Fruit fly (Drosophila melanogaster) whole organism, embryonic: ENCODE measurements around the gene Ada1-1.

Source experiments
- Atf6 ChIP-seq: fragments of 200-800 bp; sonication (Bioruptor generic); IDR thresholded peaks from 2 replicates; pipeline ENCODE4 v1.3.6; 2022; ENCODE audit warnings: missing biosample characterization, missing genetic modification characterization
- CG10462 ChIP-seq: fragments of 200-800 bp; sonication (Bioruptor generic); optimal IDR thresholded peaks from 2 replicates; lab custom pipeline; 2016; ENCODE audit warnings: missing biosample characterization, missing genetic modification characterization
- CG12391 ChIP-seq: fragments of 200-800 bp; sonication (Bioruptor generic); optimal IDR thresholded peaks from 3 replicates; lab custom pipeline; 2018; ENCODE audit warnings: missing biosample characterization, mild to moderate bottlenecking, missing genetic modification characterization, moderate library complexity
- CG17186 ChIP-seq: fragments of 200-800 bp; sonication (Bioruptor generic); optimal IDR thresholded peaks from 3 replicates; lab custom pipeline; 2017; ENCODE audit warnings: missing biosample characterization, missing genetic modification reagents, missing genetic modification characterization
- CG17385 ChIP-seq: fragments of 200-800 bp; sonication (Bioruptor generic); optimal IDR thresholded peaks from 3 replicates; lab custom pipeline; 2018; ENCODE audit warnings: missing biosample characterization, mild to moderate bottlenecking, missing genetic modification characterization
- CG17568 ChIP-seq: fragments of 200-800 bp; sonication (Bioruptor generic); optimal IDR thresholded peaks from 2 replicates; lab custom pipeline; 2018; ENCODE audit warnings: missing biosample characterization, mild to moderate bottlenecking, missing genetic modification characterization, moderate library complexity
- CG1792 ChIP-seq: fragments of 200-800 bp; sonication (Bioruptor generic); optimal IDR thresholded peaks from 2 replicates; lab custom pipeline; 2016; ENCODE audit warnings: missing biosample characterization, missing genetic modification characterization
- CG18011 ChIP-seq: fragments of 200-800 bp; sonication (Bioruptor generic); optimal IDR thresholded peaks from 2 replicates; lab custom pipeline; 2017; ENCODE audit warnings: missing biosample characterization, missing genetic modification characterization, mild to moderate bottlenecking, moderate library complexity, missing genotype
- CG2120 ChIP-seq: fragments of 200-800 bp; sonication (Bioruptor generic); optimal IDR thresholded peaks from 3 replicates; lab custom pipeline; 2016; ENCODE audit warnings: missing biosample characterization, missing genetic modification characterization
- CG30431 ChIP-seq: fragments of 200-800 bp; sonication (Bioruptor generic); optimal IDR thresholded peaks from 2 replicates; lab custom pipeline; 2017; ENCODE audit warnings: missing biosample characterization, missing genetic modification characterization
- CG31224 ChIP-seq: fragments of 200-800 bp; sonication (Bioruptor generic); IDR thresholded peaks from 2 replicates; pipeline ENCODE4 v1.3.6; 2022; ENCODE audit warnings: missing biosample characterization, missing genetic modification characterization
- CG31388 ChIP-seq: fragments of 200-800 bp; sonication (Bioruptor generic); optimal IDR thresholded peaks from 2 replicates; lab custom pipeline; 2016; ENCODE audit warnings: missing biosample characterization, missing genetic modification characterization
- CG34376 ChIP-seq: fragments of 200-800 bp; sonication (Bioruptor generic); optimal IDR thresholded peaks from 2 replicates; lab custom pipeline; 2018; ENCODE audit warnings: missing biosample characterization, mild to moderate bottlenecking, missing genetic modification characterization
- CG4328 ChIP-seq: fragments of 200-800 bp; sonication (Bioruptor generic); optimal IDR thresholded peaks from 3 replicates; lab custom pipeline; 2017; ENCODE audit warnings: missing biosample characterization, missing genetic modification reagents, missing genetic modification characterization
- CG4617 ChIP-seq: fragments of 200-800 bp; sonication (Bioruptor generic); optimal IDR thresholded peaks from 3 replicates; lab custom pipeline; 2016; ENCODE audit warnings: missing biosample characterization, missing genetic modification characterization, borderline replicate concordance
- CG4854 ChIP-seq: fragments of 200-800 bp; sonication (Bioruptor generic); optimal IDR thresholded peaks from 2 replicates; lab custom pipeline; 2016; ENCODE audit warnings: missing biosample characterization, missing genetic modification characterization, inconsistent platforms
- CG5180 ChIP-seq: fragments of 200-800 bp; sonication (Bioruptor generic); optimal IDR thresholded peaks from 3 replicates; lab custom pipeline; 2017; ENCODE audit warnings: missing biosample characterization, missing genetic modification characterization, mild to moderate bottlenecking, moderate library complexity, missing genetic modification reagents
- CG6654 ChIP-seq: fragments of 200-800 bp; sonication (Bioruptor generic); optimal IDR thresholded peaks from 2 replicates; lab custom pipeline; 2017; ENCODE audit warnings: missing biosample characterization, mild to moderate bottlenecking, missing genetic modification characterization
- CG7271 ChIP-seq: fragments of 200-800 bp; sonication (Bioruptor generic); optimal IDR thresholded peaks from 2 replicates; lab custom pipeline; 2018; ENCODE audit warnings: missing biosample characterization, mild to moderate bottlenecking, missing genetic modification characterization, moderate library complexity
- CG8281 ChIP-seq: fragments of 200-800 bp; sonication (Bioruptor generic); optimal IDR thresholded peaks from 2 replicates; lab custom pipeline; 2018; ENCODE audit warnings: missing biosample characterization, mild to moderate bottlenecking, missing genetic modification characterization, moderate library complexity
- CG8924 ChIP-seq: fragments of 200-800 bp; optimal IDR thresholded peaks from 3 replicates; lab custom pipeline; 2019; ENCODE audit warnings: missing biosample characterization, mild to moderate bottlenecking, missing genetic modification characterization, moderate library complexity
- CTCF ChIP-seq: fragments of 200-800 bp; sonication (Bioruptor generic); optimal IDR thresholded peaks from 2 replicates; lab custom pipeline; 2017; ENCODE audit warnings: missing biosample characterization, mild to moderate bottlenecking, missing genetic modification characterization, moderate library complexity
- Camta ChIP-seq: fragments of 200-800 bp; sonication (Bioruptor generic); optimal IDR thresholded peaks from 2 replicates; lab custom pipeline; 2016; ENCODE audit warnings: missing biosample characterization, missing genetic modification characterization
- Dfd ChIP-seq, 2 experiments: fragments of >200 bp; optimal IDR thresholded peaks; 2 replicates each; lab custom pipeline; 2017; ENCODE audit warnings: missing biosample characterization in 2 of 2, missing genetic modification characterization in 2 of 2
- Dip2 ChIP-seq: fragments of 200-800 bp; sonication (Bioruptor generic); IDR thresholded peaks from 2 replicates; pipeline ENCODE4 v1.3.6; 2022; ENCODE audit warnings: missing biosample characterization, missing genetic modification characterization
- Dll ChIP-seq: fragments of 200-800 bp; sonication (Bioruptor generic); IDR thresholded peaks from 4 replicates; pipeline ENCODE4 v1.3.6; 2022; ENCODE audit warnings: missing biosample characterization, missing genetic modification characterization; ENCODE audit not compliant: partially characterized antibody
- Dref ChIP-seq: fragments of 200-800 bp; sonication (Bioruptor generic); IDR thresholded peaks from 2 replicates; pipeline ENCODE4 v1.3.6; 2022; ENCODE audit warnings: missing biosample characterization, missing genetic modification characterization
- Drgx ChIP-seq: fragments of 200-800 bp; sonication (Bioruptor generic); IDR thresholded peaks from 2 replicates; pipeline ENCODE4 v1.3.6; 2022; ENCODE audit warnings: missing biosample characterization, missing genetic modification characterization
- E2f2 ChIP-seq: fragments of 200-800 bp; sonication (Bioruptor generic); IDR thresholded peaks from 2 replicates; pipeline ENCODE4 v1.3.6; 2022; ENCODE audit warnings: missing biosample characterization, missing genetic modification characterization
- Gug ChIP-seq: fragments of 200-800 bp; sonication (Bioruptor generic); IDR thresholded peaks from 4 replicates; pipeline ENCODE4 v1.3.6; 2022; ENCODE audit warnings: missing biosample characterization, missing genetic modification characterization
- H15 ChIP-seq: fragments of 200-800 bp; sonication (Bioruptor generic); IDR thresholded peaks from 3 replicates; pipeline ENCODE4 v1.3.6; 2022; ENCODE audit warnings: missing biosample characterization, missing genetic modification characterization
- HmgZ ChIP-seq: fragments of 200-800 bp; sonication (Bioruptor generic); optimal IDR thresholded peaks from 2 replicates; lab custom pipeline; 2018; ENCODE audit warnings: missing biosample characterization, mild to moderate bottlenecking, missing genetic modification characterization
- MBD-R2 ChIP-seq: fragments of 200-800 bp; sonication (Bioruptor generic); IDR thresholded peaks from 2 replicates; pipeline ENCODE4 v1.3.6; 2022; ENCODE audit warnings: missing biosample characterization, missing genetic modification characterization
- Sry-δ ChIP-seq: fragments of 200-800 bp; sonication (Bioruptor generic); optimal IDR thresholded peaks from 2 replicates; lab custom pipeline; 2016; ENCODE audit warnings: missing biosample characterization, missing genetic modification characterization
- ash1 ChIP-seq: fragments of 200-800 bp; sonication (Bioruptor generic); optimal IDR thresholded peaks from 2 replicates; lab custom pipeline; 2018; ENCODE audit warnings: missing biosample characterization, mild to moderate bottlenecking, missing genetic modification characterization
- corto ChIP-seq: fragments of 200-800 bp; sonication (Bioruptor generic); optimal IDR thresholded peaks from 2 replicates; lab custom pipeline; 2016; ENCODE audit warnings: missing biosample characterization, mild to moderate bottlenecking, missing genetic modification characterization, moderate library complexity
- eve ChIP-seq, 2 experiments: fragments of >200 bp; optimal IDR thresholded peaks; 2 replicates each; lab custom pipeline; 2017; ENCODE audit warnings: missing biosample characterization in 2 of 2, missing genetic modification characterization in 2 of 2
- gcm2 ChIP-seq: fragments of 200-800 bp; sonication (Bioruptor generic); optimal IDR thresholded peaks from 2 replicates; lab custom pipeline; 2016; ENCODE audit warnings: missing biosample characterization, missing genetic modification characterization
- hb ChIP-seq: fragments of 200-800 bp; sonication (Bioruptor generic); IDR thresholded peaks from 3 replicates; pipeline ENCODE4 v1.3.6; 2022; ENCODE audit warnings: missing biosample characterization, missing genetic modification characterization; ENCODE audit not compliant: partially characterized antibody
- jumu ChIP-seq: fragments of 200-800 bp; sonication (Bioruptor generic); optimal IDR thresholded peaks from 3 replicates; lab custom pipeline; 2016; ENCODE audit warnings: missing biosample characterization, missing genetic modification characterization
- kay ChIP-seq: fragments of 200-800 bp; sonication (Bioruptor generic); optimal IDR thresholded peaks from 2 replicates; lab custom pipeline; 2016; ENCODE audit warnings: missing biosample characterization, missing genetic modification characterization
- lbe ChIP-seq: fragments of 200-800 bp; sonication (Bioruptor generic); optimal IDR thresholded peaks from 2 replicates; lab custom pipeline; 2016; ENCODE audit warnings: missing biosample characterization, mild to moderate bottlenecking, missing genetic modification characterization
- nmo ChIP-seq: fragments of 200-800 bp; sonication (Bioruptor generic); optimal IDR thresholded peaks from 2 replicates; lab custom pipeline; 2018; ENCODE audit warnings: missing biosample characterization, mild to moderate bottlenecking, missing genetic modification characterization, moderate library complexity
- pb ChIP-seq: fragments of 200-800 bp; sonication (Bioruptor generic); optimal IDR thresholded peaks from 3 replicates; lab custom pipeline; 2016; ENCODE audit warnings: missing biosample characterization, missing genetic modification characterization
- phol ChIP-seq: fragments of 200-800 bp; sonication (Bioruptor generic); optimal IDR thresholded peaks from 3 replicates; lab custom pipeline; 2018; ENCODE audit warnings: missing biosample characterization, mild to moderate bottlenecking, missing genetic modification characterization, moderate library complexity
- slp2 ChIP-seq: fragments of 200-800 bp; sonication (Bioruptor generic); optimal IDR thresholded peaks from 2 replicates; lab custom pipeline; 2016; ENCODE audit warnings: missing biosample characterization, missing genetic modification characterization
- sob ChIP-seq: fragments of 200-800 bp; sonication (Bioruptor generic); IDR thresholded peaks from 2 replicates; pipeline ENCODE4 v1.3.6; 2022; ENCODE audit warnings: missing biosample characterization, missing genetic modification characterization
- stwl ChIP-seq: fragments of 200-800 bp; sonication (Bioruptor generic); optimal IDR thresholded peaks from 3 replicates; lab custom pipeline; 2018; ENCODE audit warnings: missing biosample characterization, mild to moderate bottlenecking, missing genetic modification characterization, moderate library complexity
- sug ChIP-seq: fragments of 200-800 bp; optimal IDR thresholded peaks from 2 replicates; lab custom pipeline; 2019; ENCODE audit warnings: missing biosample characterization, mild to moderate bottlenecking, missing genetic modification characterization, moderate library complexity
- twi ChIP-seq: fragments of 200-800 bp; optimal IDR thresholded peaks from 2 replicates; lab custom pipeline; 2019; ENCODE audit warnings: missing biosample characterization, mild to moderate bottlenecking, missing genetic modification characterization, moderate library complexity

The Ada1-1 gene

dm6 chr2L:12010877-12011666 lies 14.5 kb downstream of the Ada1-1 start (continued):
- TF ChIP-seq eve (GFP tag; optimal IDR thresholded peaks at IDR 0.05; lab: Kevin White, UChicago) (no peak), phol (tag; lab: Kevin White, UChicago) (peak; percentile 91), MBD-R2 (GFP tag; lab: Robert Waterston, UW) (no peak), CG31224 (GFP tag; lab: Robert Waterston, UW) (no peak), CG8281 (peak; percentile 82), sob (no peak), ash1 (GFP tag; lab: Kevin White, UChicago) (no peak), Atf6 (no peak), twi (tag; lab: Kevin White, UChicago) (peak; percentile 84), pb (GFP tag; lab: Kevin White, UChicago) (no peak), Sry-δ (GFP tag; lab: Kevin White, UChicago) (no peak), CG8924 (tag; lab: Kevin White, UChicago) (peak; percentile 93), CTCF (GFP tag; lab: Kevin White, UChicago) (peak; percentile 41), sug (tag; lab: Kevin White, UChicago) (peak; percentile 45), Gug (GFP tag; lab: Robert Waterston, UW) (peak; percentile 84), CG17568 (GFP tag; lab: Kevin White, UChicago) (peak; percentile 68), stwl (tag; lab: Kevin White, UChicago) (no peak), jumu (GFP tag; lab: Kevin White, UChicago) (peak; percentile 47), CG4617 (GFP tag; lab: Kevin White, UChicago) (peak; percentile 82), lbe (GFP tag; lab: Kevin White, UChicago) (peak; percentile 63), HmgZ (peak; percentile 89), Drgx (GFP tag; lab: Robert Waterston, UW) (no peak), CG7271 (tag; lab: Kevin White, UChicago) (peak; percentile 28), CG18011 (GFP tag; lab: Kevin White, UChicago) (peak; percentile 55), corto (no peak), CG17186 (peak; percentile 32), CG1792 (GFP tag; lab: Kevin White, UChicago) (peak; percentile 30), CG12391 (tag; lab: Kevin White, UChicago) (peak; percentile 92), CG34376 (GFP tag; lab: Kevin White, UChicago) (no peak), Dref (no peak), CG2120 (GFP tag; lab: Kevin White, UChicago) (peak; percentile 93), slp2 (GFP tag; lab: Kevin White, UChicago) (peak; percentile 73), CG10462 (GFP tag; lab: Kevin White, UChicago) (peak; percentile 38), gcm2 (GFP tag; lab: Kevin White, UChicago) (no peak), kay (GFP tag; lab: Kevin White, UChicago) (peak; percentile 89), hb (GFP tag; lab: Robert Waterston, UW) (no peak), CG17385 (GFP tag; lab: Kevin White, UChicago) (peak; percentile 87), CG5180 (GFP tag; lab: Kevin White, UChicago) (peak; percentile 84), CG31388 (GFP tag; lab: Kevin White, UChicago) (peak; percentile 43), nmo (peak; percentile 93), CG4328 (GFP tag; lab: Kevin White, UChicago) (peak; percentile 94), Dfd (GFP tag; optimal IDR thresholded peaks at IDR 0.05; lab: Kevin White, UChicago) (no peak), CG30431 (GFP tag; lab: Kevin White, UChicago) (peak; percentile 88), CG4854 (peak; percentile 51), Camta (GFP tag; lab: Kevin White, UChicago) (peak; percentile 39), H15 (GFP tag; lab: Robert Waterston, UW) (no peak), CG6654 (GFP tag; lab: Kevin White, UChicago) (peak; percentile 70), Dll (GFP tag; lab: Robert Waterston, UW) (no peak), E2f2 (GFP tag; lab: Robert Waterston, UW) (no peak), Dip2 (GFP tag; lab: Robert Waterston, UW) (no peak)
